Fruit fly (Drosophila melanogaster) whole organism: Measurements from ENCODE around the gene CG1571.

Experiments
- CG8478 ChIP-seq: fragments of >200 bp; optimal IDR thresholded peaks from 2 replicates; lab custom pipeline; 2018; ENCODE audit warnings: inconsistent platforms
- Dll ChIP-seq: fragments of >200 bp; optimal IDR thresholded peaks from 2 replicates; lab custom pipeline; 2017
- EcR ChIP-seq, 2 experiments: fragments of >200 bp; optimal IDR thresholded peaks; 2 replicates each; lab custom pipeline; 2017; ENCODE audit warnings: missing biosample characterization in 2 of 2, missing genetic modification characterization in 2 of 2, missing genetic modification reagents in 2 of 2
- pan ChIP-seq: fragments of >200 bp; optimal IDR thresholded peaks from 2 replicates; lab custom pipeline; 2017
- psq ChIP-seq: fragments of >200 bp; optimal IDR thresholded peaks from 2 replicates; lab custom pipeline; 2017
- usp ChIP-seq: fragments of >200 bp; optimal IDR thresholded peaks from 2 replicates; lab custom pipeline; 2017; ENCODE audit warnings: missing biosample characterization, missing genetic modification characterization, mixed read lengths

Gene CG1571

dm6 chrX:8093722-8094177, 18.1 kb downstream of the CG1571 start, which contains the start of gene UbcE2H:
TSS of gene UbcE2H (minus strand) at chrX:8094064.
- TF ChIP-seq usp (GFP tag; lab: Kevin White, UChicago), result no peak
- no peak for TF ChIP-seq pan
- no peak for TF ChIP-seq CG8478 (lab: Kevin White, UChicago)

dm6 chrX:8100026-8100825, 24.5 kb downstream of the CG1571 start:
- TF ChIP-seq pan, result no peak
- TF ChIP-seq Dll (lab: Kevin White, UChicago), result no peak
- no peak for TF ChIP-seq psq (lab: Kevin White, UChicago)
- no peak for TF ChIP-seq usp (GFP tag; lab: Kevin White, UChicago)
- TF ChIP-seq EcR (GFP tag; optimal IDR thresholded peaks at IDR 0.05; lab: Kevin White, UChicago), result no peak
- no peak for TF ChIP-seq CG8478 (lab: Kevin White, UChicago)

dm6 chrX:8100826-8101079, 25.1 kb downstream of the CG1571 start:
- no peak for TF ChIP-seq usp (GFP tag; lab: Kevin White, UChicago)
- no peak for TF ChIP-seq EcR (GFP tag; optimal IDR thresholded peaks at IDR 0.05; lab: Kevin White, UChicago)
- no peak for TF ChIP-seq CG8478 (lab: Kevin White, UChicago)
- TF ChIP-seq pan, result no peak
- TF ChIP-seq Dll (lab: Kevin White, UChicago), result no peak
- TF ChIP-seq psq (lab: Kevin White, UChicago), result no peak

- TF ChIP-seq psq (lab: Kevin White, UChicago) (no peak), CG8478 (lab: Kevin White, UChicago) (no peak), pan (no peak), EcR (GFP tag; optimal IDR thresholded peaks at IDR 0.05; lab: Kevin White, UChicago) (no peak), Dll (lab: Kevin White, UChicago) (no peak), usp (GFP tag; lab: Kevin White, UChicago) (no peak)
Observed at dm6 chrX:8101479-8102198, 26.0 kb downstream of the CG1571 start, which contains the start of gene CG2258. TSS of gene CG2258 (minus strand) at chrX:8102095.

dm6 chrX:8106281-8107050, 30.8 kb downstream of the CG1571 start:
- no peak for TF ChIP-seq EcR (GFP tag; optimal IDR thresholded peaks at IDR 0.05; lab: Kevin White, UChicago)
- TF ChIP-seq usp (GFP tag; lab: Kevin White, UChicago), result no peak

dm6 chrX:8107936-8108335, 32.3 kb downstream of the CG1571 start:
- no peak for TF ChIP-seq EcR (GFP tag; optimal IDR thresholded peaks at IDR 0.05; lab: Kevin White, UChicago)
- TF ChIP-seq CG8478 (lab: Kevin White, UChicago), result no peak
- TF ChIP-seq psq (lab: Kevin White, UChicago), result no peak
- no peak for TF ChIP-seq Dll (lab: Kevin White, UChicago)
- no peak for TF ChIP-seq usp (GFP tag; lab: Kevin White, UChicago)
- no peak for TF ChIP-seq pan

dm6 chrX:8110984-8111383, 35.3 kb downstream of the CG1571 start:
- no peak for TF ChIP-seq CG8478 (lab: Kevin White, UChicago)
- TF ChIP-seq usp (GFP tag; lab: Kevin White, UChicago), result no peak
- TF ChIP-seq psq (lab: Kevin White, UChicago), result no peak
- TF ChIP-seq Dll (lab: Kevin White, UChicago), result no peak
- no peak for TF ChIP-seq pan
- no peak for TF ChIP-seq EcR (GFP tag; optimal IDR thresholded peaks at IDR 0.05; lab: Kevin White, UChicago)

- TF ChIP-seq psq (lab: Kevin White, UChicago) (no peak), EcR (GFP tag; optimal IDR thresholded peaks at IDR 0.05; lab: Kevin White, UChicago) (no peak), usp (GFP tag; lab: Kevin White, UChicago) (no peak)
Observed at dm6 chrX:8112715-8113114, 37.0 kb downstream of the CG1571 start.

- TF ChIP-seq pan, result no peak
- TF ChIP-seq Dll (lab: Kevin White, UChicago), result no peak
- no peak for TF ChIP-seq usp (GFP tag; lab: Kevin White, UChicago)
- no peak for TF ChIP-seq CG8478 (lab: Kevin White, UChicago)
- TF ChIP-seq psq (lab: Kevin White, UChicago), result no peak
Observed at dm6 chrX:8113386-8114279, 38.0 kb downstream of the CG1571 start.

- TF ChIP-seq psq (lab: Kevin White, UChicago) (no peak), usp (GFP tag; lab: Kevin White, UChicago) (no peak), pan (no peak), CG8478 (lab: Kevin White, UChicago) (no peak), EcR (GFP tag; optimal IDR thresholded peaks at IDR 0.05; lab: Kevin White, UChicago) (no peak), Dll (lab: Kevin White, UChicago) (no peak)
Observed at dm6 chrX:8114476-8115342, 39.0 kb downstream of the CG1571 start.
